Fruit fly (Drosophila melanogaster) whole organism, embryonic: ENCODE results near the gene CG9164.

Experiments
- CG3281 ChIP-seq: fragments of 200-800 bp; sonication (Bioruptor generic); optimal IDR thresholded peaks from 3 replicates; lab custom pipeline; 2017; ENCODE audit warnings: missing biosample characterization, mild to moderate bottlenecking, missing genetic modification characterization
- CG7745 ChIP-seq: fragments of 200-800 bp; sonication (Bioruptor generic); optimal IDR thresholded peaks from 2 replicates; lab custom pipeline; 2018; ENCODE audit warnings: missing biosample characterization, mild to moderate bottlenecking, missing genetic modification characterization, moderate library complexity
- MESR4 ChIP-seq: fragments of 200-800 bp; sonication (Bioruptor generic); optimal IDR thresholded peaks from 2 replicates; lab custom pipeline; 2018; ENCODE audit warnings: missing biosample characterization, mild to moderate bottlenecking, missing genetic modification characterization, moderate library complexity
- crp ChIP-seq, 2 experiments: fragments of 200-800 bp; sonication (Bioruptor generic); optimal IDR thresholded peaks; 2 replicates in 1 of 2; 3 replicates in 1 of 2; lab custom pipeline; 2017; ENCODE audit warnings: missing biosample characterization in 2 of 2, missing genetic modification characterization in 2 of 2, mild to moderate bottlenecking in 1 of 2, moderate library complexity in 1 of 2
- da ChIP-seq: fragments of 200-800 bp; sonication (Bioruptor generic); optimal IDR thresholded peaks from 2 replicates; lab custom pipeline; 2016; ENCODE audit warnings: missing biosample characterization, missing genetic modification characterization
- dm ChIP-seq: fragments of 200-800 bp; sonication (Bioruptor generic); optimal IDR thresholded peaks from 3 replicates; lab custom pipeline; 2016; ENCODE audit warnings: missing biosample characterization, missing genetic modification characterization

CG9164 gene

DNA sequence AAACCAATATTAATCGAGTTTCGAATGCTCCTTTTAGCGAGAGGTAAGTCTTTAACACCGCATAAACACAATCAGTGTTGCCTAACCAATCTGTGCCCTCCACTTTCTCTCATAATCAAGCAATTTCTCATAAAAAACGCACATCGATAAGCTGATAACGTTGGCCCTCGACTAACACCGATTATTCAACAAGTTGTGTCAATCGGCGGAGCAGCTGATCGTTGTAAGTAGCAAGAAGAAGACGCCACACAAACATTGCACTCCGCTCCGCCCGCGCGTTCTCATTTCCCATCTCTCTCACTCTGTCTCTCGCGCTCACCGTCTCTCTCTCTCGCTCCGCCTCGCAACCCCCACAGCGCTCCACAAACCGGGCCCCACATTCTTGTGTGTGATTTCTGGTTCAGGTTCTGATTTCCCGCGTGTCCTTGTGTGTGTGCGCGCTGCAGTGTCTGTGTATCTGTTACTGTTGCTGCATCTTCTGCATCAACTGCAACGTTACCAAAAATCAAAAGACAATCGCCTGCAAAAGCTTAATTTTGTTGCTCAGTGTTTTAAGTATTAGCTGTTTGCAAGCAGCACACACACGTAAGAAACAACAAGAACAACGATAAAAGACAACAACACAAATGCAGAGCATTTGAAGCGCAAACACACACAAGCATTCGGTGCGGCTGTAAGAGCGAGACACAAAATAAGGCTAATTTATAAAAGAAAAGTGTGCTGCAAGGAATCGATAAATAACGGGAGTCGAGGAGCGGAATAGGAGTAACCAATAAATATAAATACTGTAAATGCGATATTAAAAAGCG is 52.0 kb downstream of the CG9164 start, which contains the start of the genes CG9114 and HDAC6 (continued):
- TF ChIP-seq dm (GFP tag; lab: Kevin White, UChicago) (peak; percentile 32), da (GFP tag; lab: Kevin White, UChicago) (no peak), CG3281 (GFP tag; lab: Kevin White, UChicago) (peak; percentile 18), CG7745 (tag; lab: Kevin White, UChicago) (no peak), crp (GFP tag; optimal IDR thresholded peaks at IDR 0.05; lab: Kevin White, UChicago) (peak; percentile 22 to 90), MESR4 (GFP tag; lab: Kevin White, UChicago) (peak; percentile 65)
